Fruit fly (Drosophila melanogaster) whole organism, adult: ENCODE data around the gene CG9705.

Source experiments
- CG11617 ChIP-seq: fragments of 200-800 bp; sonication (Bioruptor generic); optimal IDR thresholded peaks from 2 replicates; lab custom pipeline; 2017; ENCODE audit warnings: mild to moderate bottlenecking, missing biosample characterization, missing genetic modification reagents, missing genetic modification characterization
- CG12768 ChIP-seq: fragments of 200-800 bp; sonication (Bioruptor generic); optimal IDR thresholded peaks from 2 replicates; lab custom pipeline; 2017; ENCODE audit warnings: missing biosample characterization, missing genetic modification characterization, mild to moderate bottlenecking, moderate library complexity, missing genetic modification reagents
- CG14711 ChIP-seq: fragments of 200-800 bp; sonication (Bioruptor generic); optimal IDR thresholded peaks from 2 replicates; lab custom pipeline; 2018; ENCODE audit warnings: missing biosample characterization, mild to moderate bottlenecking, missing genetic modification characterization, moderate library complexity
- CG1620 ChIP-seq: fragments of 200-800 bp; sonication (Bioruptor generic); optimal IDR thresholded peaks from 2 replicates; lab custom pipeline; 2016; ENCODE audit warnings: missing biosample characterization, missing genetic modification characterization
- CG33017 ChIP-seq: fragments of 200-800 bp; sonication (Bioruptor generic); optimal IDR thresholded peaks from 2 replicates; lab custom pipeline; 2018; ENCODE audit warnings: missing biosample characterization, mild to moderate bottlenecking, missing genetic modification characterization, moderate library complexity
- CG5204 ChIP-seq: fragments of 200-800 bp; sonication (Bioruptor generic); optimal IDR thresholded peaks from 2 replicates; lab custom pipeline; 2016; ENCODE audit warnings: missing biosample characterization, missing genetic modification characterization
- CG7045 ChIP-seq: fragments of 200-800 bp; sonication (Bioruptor generic); optimal IDR thresholded peaks from 2 replicates; lab custom pipeline; 2017; ENCODE audit warnings: missing biosample characterization, mild to moderate bottlenecking, missing genetic modification characterization
- CG7101 ChIP-seq: fragments of 200-800 bp; sonication (Bioruptor generic); optimal IDR thresholded peaks from 2 replicates; lab custom pipeline; 2018; ENCODE audit warnings: missing biosample characterization, mild to moderate bottlenecking, missing genetic modification characterization, moderate library complexity
- Clk ChIP-seq: fragments of 200-800 bp; sonication (Bioruptor generic); optimal IDR thresholded peaks from 2 replicates; lab custom pipeline; 2017; ENCODE audit warnings: missing biosample characterization, missing genetic modification characterization
- Crg-1 ChIP-seq: fragments of 200-800 bp; sonication (Bioruptor generic); optimal IDR thresholded peaks from 2 replicates; lab custom pipeline; 2016; ENCODE audit warnings: missing biosample characterization, missing genetic modification characterization
- Hr96 ChIP-seq: fragments of 200-800 bp; sonication (Bioruptor generic); optimal IDR thresholded peaks from 2 replicates; lab custom pipeline; 2016; ENCODE audit warnings: missing biosample characterization, missing genetic modification characterization
- Mnt ChIP-seq: fragments of 200-800 bp; sonication (Bioruptor generic); optimal IDR thresholded peaks from 2 replicates; lab custom pipeline; 2016; ENCODE audit warnings: missing biosample characterization, mild to moderate bottlenecking, missing genetic modification characterization
- bab1 ChIP-seq: fragments of 200-800 bp; sonication (Bioruptor generic); optimal IDR thresholded peaks from 3 replicates; lab custom pipeline; 2019; ENCODE audit warnings: missing biosample characterization, mild to moderate bottlenecking, missing genetic modification characterization, moderate library complexity
- cic ChIP-seq: fragments of 200-800 bp; sonication (Bioruptor generic); optimal IDR thresholded peaks from 2 replicates; lab custom pipeline; 2017; ENCODE audit warnings: missing biosample characterization, mild to moderate bottlenecking, missing genetic modification characterization, moderate library complexity
- cnc ChIP-seq, 2 experiments: fragments of >200 bp; optimal IDR thresholded peaks; 2 replicates each; lab custom pipeline; 2017
- kay ChIP-seq: fragments of 200-800 bp; sonication (Bioruptor generic); peaks from one replicate; lab custom pipeline; 2016; ENCODE audit warnings: missing biosample characterization, missing genetic modification characterization, borderline replicate concordance
- ovo ChIP-seq: fragments of 200-800 bp; sonication (Bioruptor generic); optimal IDR thresholded peaks from 2 replicates; lab custom pipeline; 2016; ENCODE audit warnings: missing biosample characterization, missing genetic modification characterization
- pad ChIP-seq: fragments of 200-800 bp; sonication (Bioruptor generic); optimal IDR thresholded peaks from 3 replicates; lab custom pipeline; 2017; ENCODE audit warnings: missing biosample characterization, missing genetic modification characterization, mild to moderate bottlenecking, moderate library complexity, missing genetic modification reagents
- tj ChIP-seq: fragments of 200-800 bp; sonication (Bioruptor generic); optimal IDR thresholded peaks from 3 replicates; lab custom pipeline; 2017; ENCODE audit warnings: missing biosample characterization, mild to moderate bottlenecking, missing genetic modification characterization, moderate library complexity
- toe ChIP-seq: fragments of 200-800 bp; sonication (Bioruptor generic); optimal IDR thresholded peaks from 2 replicates; lab custom pipeline; 2016; ENCODE audit warnings: missing biosample characterization, missing genetic modification characterization

Gene CG9705

DNA sequence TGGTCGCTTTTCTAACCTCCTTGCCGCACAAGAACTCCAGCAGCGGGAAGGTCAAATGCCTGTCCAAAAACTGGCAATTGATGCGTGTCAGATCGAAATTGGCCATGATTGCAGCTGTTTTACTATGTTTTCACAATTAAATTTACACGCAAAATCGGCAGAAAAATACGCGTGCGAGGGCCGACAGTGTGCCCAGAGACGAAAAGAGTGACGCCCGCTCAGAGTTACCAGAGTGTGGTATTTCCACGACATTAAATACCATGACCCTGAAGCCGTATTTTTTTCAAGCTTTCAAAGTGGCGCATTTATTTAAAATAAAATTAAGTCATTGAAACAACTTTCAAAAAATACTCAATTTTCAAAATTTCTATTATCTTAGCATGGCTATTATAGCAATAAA is 6.8 kb downstream of the CG9705 start, which contains the start of gene eIF3e:
Gene eIF3e, minus strand, starts transcription at position 214 of the 400 bp plus-strand sequence.
- no peak for TF ChIP-seq kay (GFP tag; lab: Kevin White, UChicago)
- TF ChIP-seq bab1 (GFP tag; lab: Kevin White, UChicago), result peak; percentile 4
- TF ChIP-seq CG11617 (GFP tag; lab: Kevin White, UChicago), result no peak
- peak; percentile 67 for TF ChIP-seq Mnt (GFP tag; lab: Kevin White, UChicago)
- TF ChIP-seq CG33017 (tag; lab: Kevin White, UChicago), result no peak
- TF ChIP-seq CG14711, result no peak
- TF ChIP-seq pad (GFP tag; lab: Kevin White, UChicago), result no peak
- TF ChIP-seq CG1620 (GFP tag; lab: Kevin White, UChicago), result no peak
- TF ChIP-seq Hr96 (GFP tag; lab: Kevin White, UChicago), result no peak
- peak; percentile 21 for TF ChIP-seq tj (GFP tag; lab: Kevin White, UChicago)
- TF ChIP-seq ovo, result no peak
- no peak for TF ChIP-seq cnc (optimal IDR thresholded peaks at IDR 0.05; lab: Kevin White, UChicago)
- TF ChIP-seq toe (GFP tag; lab: Kevin White, UChicago), result no peak

DNA sequence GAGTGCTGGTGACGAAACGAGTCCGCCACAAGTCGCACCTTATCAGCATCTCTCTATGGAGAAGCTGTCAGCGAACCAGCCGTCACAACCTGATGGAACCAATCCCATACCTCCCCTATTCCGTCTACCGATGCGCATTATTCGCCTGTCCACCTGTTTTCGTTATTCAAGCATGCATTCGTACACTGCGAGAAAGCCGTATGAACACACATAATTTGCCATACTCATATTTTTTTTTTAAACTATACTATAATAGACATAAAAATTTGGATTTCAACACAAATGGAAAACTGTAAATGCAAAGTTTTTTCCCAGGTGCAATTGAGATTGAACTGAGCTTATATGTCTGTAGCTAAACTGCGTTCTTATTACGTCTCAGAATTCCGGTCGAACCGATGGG is 16.7 kb downstream of the CG9705 start:
- TF ChIP-seq CG1620 (GFP tag; lab: Kevin White, UChicago) (peak; percentile 7), bab1 (GFP tag; lab: Kevin White, UChicago) (no peak), Clk (GFP tag; lab: Kevin White, UChicago) (peak; percentile 39), Hr96 (GFP tag; lab: Kevin White, UChicago) (peak; percentile 66), kay (GFP tag; lab: Kevin White, UChicago) (peak; percentile 95), Mnt (GFP tag; lab: Kevin White, UChicago) (peak; percentile 69), toe (GFP tag; lab: Kevin White, UChicago) (peak; percentile 84), ovo (no peak), CG33017 (tag; lab: Kevin White, UChicago) (peak; percentile 90), CG12768 (peak; percentile 84), CG5204 (GFP tag; lab: Kevin White, UChicago) (peak; percentile 78), CG7101 (tag; lab: Kevin White, UChicago) (peak; percentile 79), cnc (optimal IDR thresholded peaks at IDR 0.05; lab: Kevin White, UChicago) (no peak), Crg-1 (GFP tag; lab: Kevin White, UChicago) (no peak), cic (GFP tag; lab: Kevin White, UChicago) (peak; percentile 97), CG14711 (peak; percentile 51), pad (GFP tag; lab: Kevin White, UChicago) (peak; percentile 18), CG7045 (peak; percentile 77), CG11617 (GFP tag; lab: Kevin White, UChicago) (peak; percentile 70), tj (GFP tag; lab: Kevin White, UChicago) (peak; percentile 50)

DNA sequence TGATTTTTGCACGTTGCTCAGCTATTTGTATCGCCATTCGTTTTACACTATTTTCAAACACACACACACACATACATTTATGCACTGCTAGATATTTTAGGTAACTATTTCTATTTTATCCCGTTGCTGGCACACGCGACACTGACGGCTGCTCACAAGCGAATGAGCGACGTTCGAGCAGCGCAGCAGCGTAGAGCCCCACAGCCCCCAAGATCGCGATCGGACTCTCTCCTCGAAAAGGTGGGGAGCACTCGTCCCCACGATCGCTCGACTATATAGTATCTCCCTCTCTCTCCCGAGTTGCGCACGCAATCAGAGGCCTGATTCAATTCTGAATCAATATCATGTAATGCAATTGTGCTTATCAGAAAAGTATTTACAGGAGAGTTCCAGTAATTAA is 20.1 kb downstream of the CG9705 start:
- TF ChIP-seq cnc (optimal IDR thresholded peaks at IDR 0.05; lab: Kevin White, UChicago) (peak in 1 of 2 experiments; percentile 1), pad (GFP tag; lab: Kevin White, UChicago) (peak; percentile 49), toe (GFP tag; lab: Kevin White, UChicago) (peak; percentile 48), CG1620 (GFP tag; lab: Kevin White, UChicago) (peak; percentile 57), ovo (peak; percentile 66), tj (GFP tag; lab: Kevin White, UChicago) (peak; percentile 28), CG7045 (peak; percentile 15), CG14711 (no peak), bab1 (GFP tag; lab: Kevin White, UChicago) (peak; percentile 41), CG7101 (tag; lab: Kevin White, UChicago) (peak; percentile 67), CG33017 (tag; lab: Kevin White, UChicago) (peak; percentile 68), kay (GFP tag; lab: Kevin White, UChicago) (peak; percentile 97), CG12768 (peak; percentile 83), Mnt (GFP tag; lab: Kevin White, UChicago) (peak; percentile 79), CG11617 (GFP tag; lab: Kevin White, UChicago) (peak; percentile 19), cic (GFP tag; lab: Kevin White, UChicago) (no peak), CG5204 (GFP tag; lab: Kevin White, UChicago) (peak; percentile 56), Clk (GFP tag; lab: Kevin White, UChicago) (peak; percentile 12), Hr96 (GFP tag; lab: Kevin White, UChicago) (peak; percentile 52), Crg-1 (GFP tag; lab: Kevin White, UChicago) (no peak)

DNA sequence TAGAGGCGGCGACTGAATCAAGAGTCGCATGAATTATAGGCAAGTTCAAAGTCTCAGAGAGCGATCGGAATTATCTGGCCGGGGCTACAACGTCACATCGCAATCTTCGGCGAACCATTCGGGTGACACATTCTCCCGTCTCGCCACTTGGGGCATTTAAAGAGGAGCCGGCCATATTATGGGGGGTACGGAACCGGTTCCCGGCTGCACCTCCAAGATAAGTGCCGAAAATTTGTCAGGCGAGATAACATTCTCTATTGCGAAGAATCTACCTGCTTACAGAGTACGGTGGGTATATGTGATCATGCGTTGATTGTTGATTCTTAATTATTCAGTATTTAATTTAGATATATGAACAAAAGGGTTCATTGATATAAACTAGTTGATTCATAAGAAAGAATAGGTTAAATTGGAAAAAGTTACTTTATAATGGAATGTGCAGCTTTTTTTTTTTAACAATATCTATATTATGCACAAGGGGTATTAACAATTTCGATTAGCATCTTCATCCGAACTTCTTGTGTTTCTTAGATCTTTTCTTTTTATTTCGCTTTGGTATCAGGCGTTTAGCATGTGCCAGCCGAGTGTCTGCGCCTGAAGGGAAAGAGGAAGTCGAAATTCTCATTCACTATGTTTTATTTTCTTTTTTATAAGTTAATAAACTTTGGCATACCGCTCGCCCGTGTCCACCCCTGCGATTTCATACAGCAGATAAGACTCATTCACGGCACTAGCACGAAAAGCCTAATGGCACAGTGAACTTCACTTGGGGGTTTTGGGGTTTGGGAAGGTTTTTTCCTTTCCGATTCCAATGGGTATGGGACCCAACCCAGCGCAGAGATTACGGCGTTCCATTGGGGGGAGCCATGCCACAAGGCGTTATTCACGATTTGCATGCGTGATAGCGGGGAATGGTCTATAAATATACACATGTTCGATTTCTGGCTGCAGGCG is 21.9 kb downstream of the CG9705 start:
- TF ChIP-seq kay (GFP tag; lab: Kevin White, UChicago) (peak; percentile 86), CG1620 (GFP tag; lab: Kevin White, UChicago) (no peak), ovo (no peak), CG12768 (peak; percentile 70), CG5204 (GFP tag; lab: Kevin White, UChicago) (peak; percentile 6), CG11617 (GFP tag; lab: Kevin White, UChicago) (no peak), cic (GFP tag; lab: Kevin White, UChicago) (peak; percentile 6), Mnt (GFP tag; lab: Kevin White, UChicago) (no peak), toe (GFP tag; lab: Kevin White, UChicago) (peak; percentile 22), pad (GFP tag; lab: Kevin White, UChicago) (no peak), CG14711 (peak; percentile 3), Hr96 (GFP tag; lab: Kevin White, UChicago) (no peak), CG7101 (tag; lab: Kevin White, UChicago) (no peak), Crg-1 (GFP tag; lab: Kevin White, UChicago) (no peak), tj (GFP tag; lab: Kevin White, UChicago) (no peak), Clk (GFP tag; lab: Kevin White, UChicago) (no peak), CG7045 (peak; percentile 12)
